Fruit fly (Drosophila melanogaster) whole organism: ENCODE data around the gene Est-Q.

Source experiments
- CG8478 ChIP-seq: fragments of >200 bp; optimal IDR thresholded peaks from 2 replicates; lab custom pipeline; 2018; ENCODE audit warnings: inconsistent platforms
- Dll ChIP-seq: fragments of >200 bp; optimal IDR thresholded peaks from 2 replicates; lab custom pipeline; 2017
- EcR ChIP-seq, 2 experiments: fragments of >200 bp; optimal IDR thresholded peaks; 2 replicates each; lab custom pipeline; 2017; ENCODE audit warnings: missing biosample characterization in 2 of 2, missing genetic modification characterization in 2 of 2, missing genetic modification reagents in 2 of 2
- pan ChIP-seq: fragments of >200 bp; optimal IDR thresholded peaks from 2 replicates; lab custom pipeline; 2017
- psq ChIP-seq: fragments of >200 bp; optimal IDR thresholded peaks from 2 replicates; lab custom pipeline; 2017
- usp ChIP-seq: fragments of >200 bp; optimal IDR thresholded peaks from 2 replicates; lab custom pipeline; 2017; ENCODE audit warnings: missing biosample characterization, missing genetic modification characterization, mixed read lengths

Est-Q gene

dm6 chr3L:21482100-21482499 is 19.1 kb upstream of the Est-Q start:
- no peak for TF ChIP-seq pan (lab: Kevin White, UChicago)
- TF ChIP-seq CG8478: no peak

dm6 chr3L:21483837-21484236 is 17.4 kb upstream of the Est-Q start:
- TF ChIP-seq Dll (lab: Kevin White, UChicago) (no peak), pan (lab: Kevin White, UChicago) (no peak), usp (GFP tag; lab: Kevin White, UChicago) (no peak), CG8478 (no peak), EcR (GFP tag; optimal IDR thresholded peaks at IDR 0.05; lab: Kevin White, UChicago) (no peak), psq (lab: Kevin White, UChicago) (no peak)

dm6 chr3L:21490486-21490885 is 10.7 kb upstream of the Est-Q start, which contains the start of gene Neu2:
Gene Neu2, minus strand, starts transcription at chr3L:21490586.
- TF ChIP-seq EcR (GFP tag; optimal IDR thresholded peaks at IDR 0.05; lab: Kevin White, UChicago) (no peak), psq (lab: Kevin White, UChicago) (no peak), usp (GFP tag; lab: Kevin White, UChicago) (no peak), Dll (lab: Kevin White, UChicago) (no peak), pan (lab: Kevin White, UChicago) (no peak), CG8478 (no peak)

- no peak for TF ChIP-seq pan (lab: Kevin White, UChicago)
- TF ChIP-seq Dll (lab: Kevin White, UChicago): no peak
- TF ChIP-seq usp (GFP tag; lab: Kevin White, UChicago): no peak
- no peak for TF ChIP-seq CG8478
- no peak for TF ChIP-seq psq (lab: Kevin White, UChicago)
- TF ChIP-seq EcR (GFP tag; optimal IDR thresholded peaks at IDR 0.05; lab: Kevin White, UChicago): no peak
Measured at dm6 chr3L:21492723-21493316, 8.4 kb upstream of the Est-Q start, which contains the start of the genes CG7202 and CG7519. Gene CG7202, minus strand, starts transcription at chr3L:21492773. Gene CG7519, plus strand, starts transcription at chr3L:21493083.

dm6 chr3L:21496502-21496864 is 4.7 kb upstream of the Est-Q start:
- TF ChIP-seq CG8478 (no peak), pan (lab: Kevin White, UChicago) (no peak), usp (GFP tag; lab: Kevin White, UChicago) (no peak), psq (lab: Kevin White, UChicago) (no peak), EcR (GFP tag; optimal IDR thresholded peaks at IDR 0.05; lab: Kevin White, UChicago) (no peak), Dll (lab: Kevin White, UChicago) (no peak)

- TF ChIP-seq pan (lab: Kevin White, UChicago) (no peak), psq (lab: Kevin White, UChicago) (no peak), CG8478 (no peak), usp (GFP tag; lab: Kevin White, UChicago) (no peak), EcR (GFP tag; optimal IDR thresholded peaks at IDR 0.05; lab: Kevin White, UChicago) (no peak), Dll (lab: Kevin White, UChicago) (no peak)
Measured at dm6 chr3L:21496865-21497634, 4.2 kb upstream of the Est-Q start, which contains the start of gene Hr78. Gene Hr78, minus strand, starts transcription at chr3L:21497494.

- TF ChIP-seq EcR (GFP tag; optimal IDR thresholded peaks at IDR 0.05; lab: Kevin White, UChicago) (no peak), psq (lab: Kevin White, UChicago) (no peak), usp (GFP tag; lab: Kevin White, UChicago) (no peak), CG8478 (no peak), pan (lab: Kevin White, UChicago) (no peak), Dll (lab: Kevin White, UChicago) (no peak)
Measured at dm6 chr3L:21501928-21502327, 707 bp downstream of the Est-Q start.

- TF ChIP-seq EcR (GFP tag; optimal IDR thresholded peaks at IDR 0.05; lab: Kevin White, UChicago) (no peak), pan (lab: Kevin White, UChicago) (no peak), CG8478 (no peak), psq (lab: Kevin White, UChicago) (no peak), usp (GFP tag; lab: Kevin White, UChicago) (no peak)
Measured at dm6 chr3L:21507354-21507928, 6.2 kb downstream of the Est-Q start, which contains the start of the genes Glg1 and M6. Gene Glg1, minus strand, starts transcription at chr3L:21507538. Gene M6, plus strand, starts transcription at chr3L:21507852.

- TF ChIP-seq pan (lab: Kevin White, UChicago) (peak; percentile 7), EcR (GFP tag; optimal IDR thresholded peaks at IDR 0.05; lab: Kevin White, UChicago) (no peak)
Measured at dm6 chr3L:21507955-21508354, 6.7 kb downstream of the Est-Q start.

- TF ChIP-seq Dll (lab: Kevin White, UChicago) (no peak), EcR (GFP tag; optimal IDR thresholded peaks at IDR 0.05; lab: Kevin White, UChicago) (peak in 1 of 2 experiments; percentile 57), psq (lab: Kevin White, UChicago) (no peak), usp (GFP tag; lab: Kevin White, UChicago) (no peak), pan (lab: Kevin White, UChicago) (no peak), CG8478 (no peak)
Measured at dm6 chr3L:21508621-21509020, 7.4 kb downstream of the Est-Q start.

- TF ChIP-seq pan (lab: Kevin White, UChicago) (no peak), EcR (GFP tag; optimal IDR thresholded peaks at IDR 0.05; lab: Kevin White, UChicago) (no peak), Dll (lab: Kevin White, UChicago) (no peak), psq (lab: Kevin White, UChicago) (no peak), usp (GFP tag; lab: Kevin White, UChicago) (no peak), CG8478 (no peak)
Measured at dm6 chr3L:21509488-21510122, 8.4 kb downstream of the Est-Q start.
